Fruit fly (Drosophila melanogaster): ENCODE results near the gene Sdic3.
A peak's percentile ranks its signal among the peaks of the same experiment; 100 is the strongest.

Gene Sdic3

DNA sequence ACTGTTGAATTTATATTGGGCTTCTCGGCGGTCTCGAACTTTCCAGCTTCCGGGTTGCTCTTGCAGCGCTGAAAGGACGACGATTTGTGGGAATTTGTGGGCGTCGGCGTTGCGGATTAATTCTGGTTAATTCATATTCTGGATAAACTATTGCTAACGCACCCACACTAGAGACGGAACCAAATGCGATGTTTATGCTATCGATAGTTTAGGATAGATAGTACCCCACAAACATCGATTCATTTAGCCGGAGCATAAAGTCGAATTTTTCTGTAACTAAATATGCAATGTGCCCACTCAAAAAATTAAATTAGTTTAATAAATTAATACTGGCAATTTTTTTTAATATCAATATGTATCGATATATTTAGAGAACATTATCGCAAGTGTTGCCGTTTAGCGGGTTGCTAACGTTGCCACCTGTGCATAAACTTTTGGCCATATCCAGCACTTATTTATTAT, 34.3 kb downstream of the Sdic3 start, which contains the start of gene Rab35 (continued):
- TF ChIP-seq CG12236 (GFP tag; optimal IDR thresholded peaks at IDR 0.05), result no peak
- no peak for TF ChIP-seq Fer3 (tag; optimal IDR thresholded peaks at IDR 0.05)
- no peak for TF ChIP-seq CkIIα-i1 (GFP tag; IDR thresholded peaks at IDR 0.05)
- no peak for TF ChIP-seq B-H1 (GFP tag; IDR thresholded peaks at IDR 0.05)
- TF ChIP-seq Taf1 (GFP tag; IDR thresholded peaks at IDR 0.05), result no peak
- no peak for TF ChIP-seq CG10274 (GFP tag; optimal IDR thresholded peaks at IDR 0.05)
- TF ChIP-seq CG3995 (GFP tag; optimal IDR thresholded peaks at IDR 0.05), result peak; percentile 24
- no peak for TF ChIP-seq Deaf1 (tag; optimal IDR thresholded peaks at IDR 0.05)
- TF ChIP-seq CG14441 (GFP tag; IDR thresholded peaks at IDR 0.05), result no peak
- TF ChIP-seq CG9817 (tag; optimal IDR thresholded peaks at IDR 0.05), result peak; percentile 1
- no peak for TF ChIP-seq H15 (GFP tag; IDR thresholded peaks at IDR 0.05)
- TF ChIP-seq CG3838 (GFP tag; optimal IDR thresholded peaks at IDR 0.05), result no peak
- TF ChIP-seq Mad (GFP tag; optimal IDR thresholded peaks at IDR 0.05), result peak; percentile 10
- TF ChIP-seq CG16779 (GFP tag; IDR thresholded peaks at IDR 0.05), result no peak
- no peak for TF ChIP-seq lbe (GFP tag; optimal IDR thresholded peaks at IDR 0.05)
- no peak for TF ChIP-seq Lpt (GFP tag; optimal IDR thresholded peaks at IDR 0.05)
- TF ChIP-seq pita (GFP tag; optimal IDR thresholded peaks at IDR 0.05), result no peak
- TF ChIP-seq CG12744 (GFP tag; optimal IDR thresholded peaks at IDR 0.05), result no peak
- TF ChIP-seq fd64A (GFP tag; optimal IDR thresholded peaks at IDR 0.05), result no peak
- no peak for TF ChIP-seq aop (GFP tag; IDR thresholded peaks at IDR 0.05)
- TF ChIP-seq CG12391 (tag; optimal IDR thresholded peaks at IDR 0.05), result peak; percentile 57
- TF ChIP-seq CG13123 (GFP tag; optimal IDR thresholded peaks at IDR 0.05), result no peak
- TF ChIP-seq ranshi (GFP tag; IDR thresholded peaks at IDR 0.05), result peak; percentile 12; the same call in 1 of the 2 replicates
- peak; percentile 21 for TF ChIP-seq ind (GFP tag; optimal IDR thresholded peaks at IDR 0.05)
- TF ChIP-seq D19A (tag; optimal IDR thresholded peaks at IDR 0.05), result no peak
- TF ChIP-seq ttk (GFP tag; IDR thresholded peaks at IDR 0.05), result no peak
- no peak for TF ChIP-seq vfl (GFP tag; optimal IDR thresholded peaks at IDR 0.05)
- TF ChIP-seq Lhr (GFP tag; optimal IDR thresholded peaks at IDR 0.05), result peak; percentile 66
- no peak for TF ChIP-seq Atf-2 (GFP tag; optimal IDR thresholded peaks at IDR 0.05)
- TF ChIP-seq Usf (GFP tag; optimal IDR thresholded peaks at IDR 0.05), result no peak
- TF ChIP-seq lilli (GFP tag; optimal IDR thresholded peaks at IDR 0.05), result peak; percentile 48
- TF ChIP-seq Hr51 (GFP tag; optimal IDR thresholded peaks at IDR 0.05), result no peak
- no peak for TF ChIP-seq fd102C (GFP tag; optimal IDR thresholded peaks at IDR 0.05)
- no peak for TF ChIP-seq dati (GFP tag; IDR thresholded peaks at IDR 0.05)
- no peak for TF ChIP-seq disco-r (GFP tag; optimal IDR thresholded peaks at IDR 0.05)
- no peak for TF ChIP-seq maf-S (GFP tag; optimal IDR thresholded peaks at IDR 0.05)
- TF ChIP-seq Xbp1 (GFP tag; optimal IDR thresholded peaks at IDR 0.05), result peak; percentile 31
- no peak for TF ChIP-seq emc (GFP tag; optimal IDR thresholded peaks at IDR 0.05)
- peak; percentile 71 for TF ChIP-seq CG14710 (tag; optimal IDR thresholded peaks at IDR 0.05)
- no peak for TF ChIP-seq HLHmδ (GFP tag; optimal IDR thresholded peaks at IDR 0.05)
- TF ChIP-seq Chrac-16 (GFP tag; optimal IDR thresholded peaks at IDR 0.05), result peak; percentile 23
- peak; percentile 27 for TF ChIP-seq CG11504 (tag; optimal IDR thresholded peaks at IDR 0.05)
- no peak for TF ChIP-seq sc (optimal IDR thresholded peaks at IDR 0.05)
- TF ChIP-seq sc (GFP tag; optimal IDR thresholded peaks at IDR 0.05), result no peak
- TF ChIP-seq CG32532 (GFP tag; IDR thresholded peaks at IDR 0.05), result 0 out of 2 replicates have a peak, but pooled peaks have one; percentile 13
- no peak for TF ChIP-seq tx (GFP tag; optimal IDR thresholded peaks at IDR 0.05)
- TF ChIP-seq CG11723 (GFP tag; optimal IDR thresholded peaks at IDR 0.05), result no peak
- TF ChIP-seq CG13894 (tag; optimal IDR thresholded peaks at IDR 0.05), result no peak
- TF ChIP-seq CG15601 (tag; optimal IDR thresholded peaks at IDR 0.05), result no peak
- no peak for TF ChIP-seq CG12942 (GFP tag; optimal IDR thresholded peaks at IDR 0.05)
- TF ChIP-seq btn (GFP tag; optimal IDR thresholded peaks at IDR 0.05), result no peak
- TF ChIP-seq CG8478 (optimal IDR thresholded peaks at IDR 0.05), result no peak
- TF ChIP-seq crol (GFP tag; IDR thresholded peaks at IDR 0.05), result no peak
